Fruit fly (Drosophila melanogaster) whole organism, pupa: ENCODE results near the gene Sytbeta.

Source experiments
- CG10348 ChIP-seq: fragments of 200-800 bp; sonication (Bioruptor generic); IDR thresholded peaks from 2 replicates; pipeline ENCODE4 v1.3.6; 2022; ENCODE audit warnings: missing biosample characterization, missing genetic modification characterization
- CG12605 ChIP-seq: fragments of 200-800 bp; sonication (Bioruptor generic); IDR thresholded peaks from 2 replicates; pipeline ENCODE4 v1.3.6; 2022; ENCODE audit warnings: missing biosample characterization, missing genetic modification characterization
- CG13204 ChIP-seq: fragments of 200-800 bp; sonication (Bioruptor generic); optimal IDR thresholded peaks from 2 replicates; lab custom pipeline; 2018; ENCODE audit warnings: missing biosample characterization, mild to moderate bottlenecking, missing genetic modification characterization, moderate library complexity
- CG14655 ChIP-seq: fragments of 200-800 bp; sonication (Bioruptor generic); optimal IDR thresholded peaks from 3 replicates; lab custom pipeline; 2017; ENCODE audit warnings: mild to moderate bottlenecking, missing biosample characterization, missing genetic modification reagents, missing genetic modification characterization
- CG15710 ChIP-seq: fragments of 200-800 bp; sonication (Bioruptor generic); optimal IDR thresholded peaks from 2 replicates; lab custom pipeline; 2018; ENCODE audit warnings: missing biosample characterization, mild to moderate bottlenecking, missing genetic modification characterization, moderate library complexity
- CG17806 ChIP-seq: fragments of 200-800 bp; sonication (Bioruptor generic); optimal IDR thresholded peaks from 2 replicates; lab custom pipeline; 2018; ENCODE audit warnings: missing biosample characterization, mild to moderate bottlenecking, missing genetic modification characterization, moderate library complexity
- CG32121 ChIP-seq: fragments of 200-800 bp; sonication (Bioruptor generic); IDR thresholded peaks from 2 replicates; pipeline ENCODE4 v1.3.6; 2022; ENCODE audit warnings: missing biosample characterization, missing genetic modification characterization
- CG34367 ChIP-seq: fragments of 200-800 bp; sonication (Bioruptor generic); optimal IDR thresholded peaks from 2 replicates; lab custom pipeline; 2018; ENCODE audit warnings: missing biosample characterization, mild to moderate bottlenecking, missing genetic modification characterization
- CG4496 ChIP-seq: fragments of 200-800 bp; sonication (Bioruptor generic); IDR thresholded peaks from 3 replicates; pipeline ENCODE4 v1.3.6; 2022; ENCODE audit warnings: missing biosample characterization, missing genetic modification characterization
- CG8159 ChIP-seq: fragments of 200-800 bp; sonication (Bioruptor generic); optimal IDR thresholded peaks from 3 replicates; lab custom pipeline; 2018; ENCODE audit warnings: missing biosample characterization, mild to moderate bottlenecking, missing genetic modification characterization, moderate library complexity
- CG8301 ChIP-seq: fragments of 200-800 bp; sonication (Bioruptor generic); optimal IDR thresholded peaks from 2 replicates; lab custom pipeline; 2018; ENCODE audit warnings: missing biosample characterization, mild to moderate bottlenecking, missing genetic modification characterization
- CG9948 ChIP-seq: fragments of 200-800 bp; sonication (Bioruptor generic); optimal IDR thresholded peaks from 2 replicates; lab custom pipeline; 2018; ENCODE audit warnings: missing biosample characterization, mild to moderate bottlenecking, missing genetic modification characterization, moderate library complexity
- D1 ChIP-seq: fragments of 200-800 bp; sonication (Bioruptor generic); optimal IDR thresholded peaks from 2 replicates; lab custom pipeline; 2018; ENCODE audit warnings: missing biosample characterization, mild to moderate bottlenecking, missing genetic modification characterization, moderate library complexity
- EcR ChIP-seq: fragments of 200-800 bp; sonication (Bioruptor generic); optimal IDR thresholded peaks from 3 replicates; lab custom pipeline; 2019; ENCODE audit warnings: missing biosample characterization, missing genetic modification characterization, mild to moderate bottlenecking, moderate library complexity, missing genetic modification reagents
- Ets98B ChIP-seq: fragments of 200-800 bp; sonication (Bioruptor generic); IDR thresholded peaks from 2 replicates; pipeline ENCODE4 v1.3.6; 2022; ENCODE audit warnings: missing biosample characterization, missing genetic modification characterization
- Pif1A ChIP-seq: fragments of 200-800 bp; sonication (Bioruptor generic); optimal IDR thresholded peaks from 3 replicates; lab custom pipeline; 2016; ENCODE audit warnings: missing biosample characterization, missing genetic modification characterization
- Pif1B ChIP-seq: fragments of 200-800 bp; sonication (Bioruptor generic); optimal IDR thresholded peaks from 3 replicates; lab custom pipeline; 2016; ENCODE audit warnings: missing biosample characterization, missing genetic modification characterization
- Snoo ChIP-seq: fragments of 200-800 bp; sonication (Bioruptor generic); optimal IDR thresholded peaks from 3 replicates; lab custom pipeline; 2017; ENCODE audit warnings: missing biosample characterization, mild to moderate bottlenecking, missing genetic modification characterization, inconsistent platforms
- fd96Ca ChIP-seq: fragments of 200-800 bp; sonication (Bioruptor generic); IDR thresholded peaks from 3 replicates; pipeline ENCODE4 v1.3.6; 2022; ENCODE audit warnings: missing biosample characterization, missing genetic modification characterization
- gl ChIP-seq: fragments of 200-800 bp; sonication (Bioruptor generic); optimal IDR thresholded peaks from 2 replicates; lab custom pipeline; 2018; ENCODE audit warnings: missing biosample characterization, mild to moderate bottlenecking, missing genetic modification characterization
- rn ChIP-seq: fragments of 200-800 bp; sonication (Bioruptor generic); IDR thresholded peaks from 2 replicates; pipeline ENCODE4 v1.3.6; 2022; ENCODE audit warnings: missing biosample characterization, missing genetic modification characterization

Sytbeta gene

DNA sequence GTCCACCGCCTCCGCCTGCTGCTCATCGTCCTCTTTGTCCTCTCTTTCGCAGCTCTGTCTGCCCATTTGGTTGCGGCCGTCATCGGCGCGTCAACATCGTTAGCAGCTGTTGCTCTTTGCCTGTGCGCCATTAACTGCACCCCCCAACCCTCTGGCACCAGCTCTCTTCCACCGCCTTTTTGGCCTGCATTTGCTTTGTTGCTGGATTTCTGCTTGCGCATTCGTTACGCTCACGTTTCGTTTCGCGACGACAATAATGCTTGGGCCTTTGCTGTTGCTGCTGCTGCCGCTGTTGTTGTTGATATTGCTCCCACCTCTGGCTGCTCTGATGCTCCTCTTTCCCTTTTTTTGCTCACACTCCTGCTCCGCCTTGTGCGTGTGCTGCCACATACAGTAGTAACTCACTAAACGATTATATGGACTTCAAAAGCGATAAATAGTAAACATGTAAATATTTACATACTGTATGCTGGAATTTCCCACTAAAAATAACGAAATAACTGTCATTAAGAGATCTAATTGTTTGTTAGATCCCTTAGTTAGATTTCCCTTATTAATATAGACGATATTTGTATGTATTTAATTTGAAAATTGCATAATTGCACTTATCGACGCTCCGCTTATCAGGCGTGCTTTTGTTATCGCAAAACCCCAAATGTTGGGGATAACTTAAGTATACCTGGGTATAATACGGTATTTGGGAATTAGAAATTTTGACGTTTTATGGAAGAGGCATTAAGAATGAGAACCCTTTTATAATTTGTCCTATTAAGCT, 37.0 kb upstream of the Sytbeta start:
- TF ChIP-seq CG32121 (GFP tag; lab: Robert Waterston, UW) = peak; percentile 60
- TF ChIP-seq Ets98B (GFP tag; lab: Robert Waterston, UW) = peak; percentile 47; the same call in 1 of the 2 replicates
- TF ChIP-seq CG4496 = peak; percentile 71; the same call in 2 of the 3 replicates
- TF ChIP-seq CG13204 (GFP tag; lab: Kevin White, UChicago) = peak; percentile 99
- peak; percentile 25 for TF ChIP-seq CG17806 (tag; lab: Kevin White, UChicago)
- peak; percentile 52 for TF ChIP-seq CG8159 (tag; lab: Kevin White, UChicago)
- peak; percentile 5 for TF ChIP-seq CG34367 (tag; lab: Kevin White, UChicago)
- TF ChIP-seq CG8301 (tag; lab: Kevin White, UChicago) = peak; percentile 18
- no peak for TF ChIP-seq Pif1A (GFP tag; lab: Kevin White, UChicago)
- 0 out of 2 replicates have a peak, but pooled peaks have one; percentile 7 for TF ChIP-seq CG10348 (GFP tag; lab: Robert Waterston, UW)
- TF ChIP-seq gl = peak; percentile 8
- TF ChIP-seq D1 (tag; lab: Kevin White, UChicago) = peak; percentile 12
- peak; percentile 7 for TF ChIP-seq CG9948 (tag; lab: Kevin White, UChicago)
- peak; percentile 25; the same call in 1 of the 3 replicates for TF ChIP-seq fd96Ca
- no peak; the same call in 1 of the 2 replicates for TF ChIP-seq CG12605 (GFP tag; lab: Robert Waterston, UW)
- no peak for TF ChIP-seq Pif1B (GFP tag; lab: Kevin White, UChicago)
- TF ChIP-seq rn (GFP tag; lab: Robert Waterston, UW) = no peak
- TF ChIP-seq EcR (GFP tag; lab: Kevin White, UChicago) = peak; percentile 83
- peak; percentile 37 for TF ChIP-seq CG15710 (tag; lab: Kevin White, UChicago)
- TF ChIP-seq CG14655 (GFP tag; lab: Kevin White, UChicago) = peak; percentile 2
- peak; percentile 22 for TF ChIP-seq Snoo (tag; lab: Kevin White, UChicago)

DNA sequence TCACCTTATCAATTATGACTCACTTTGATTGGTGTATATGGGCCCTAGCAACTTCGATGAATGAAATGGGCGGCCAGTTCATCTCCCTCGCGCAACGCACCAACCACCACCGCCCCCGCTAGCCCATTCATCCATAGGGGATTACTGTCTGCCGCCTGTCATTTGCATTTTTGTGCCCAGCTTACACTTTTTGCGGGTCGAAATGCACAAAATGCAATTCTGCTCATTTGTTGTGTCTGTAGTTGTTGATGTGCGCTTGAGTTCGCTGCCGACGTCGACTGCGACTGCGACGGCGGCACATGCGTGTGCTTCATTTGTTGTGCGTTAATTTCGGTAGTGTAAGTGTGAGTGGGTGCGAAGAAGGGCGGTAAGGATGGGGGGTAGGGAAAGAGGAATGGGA, 36.2 kb upstream of the Sytbeta start:
- TF ChIP-seq fd96Ca (no peak), D1 (tag; lab: Kevin White, UChicago) (no peak), CG4496 (no peak), CG10348 (GFP tag; lab: Robert Waterston, UW) (no peak), CG32121 (GFP tag; lab: Robert Waterston, UW) (no peak), Pif1A (GFP tag; lab: Kevin White, UChicago) (no peak), CG14655 (GFP tag; lab: Kevin White, UChicago) (no peak), Snoo (tag; lab: Kevin White, UChicago) (no peak), gl (no peak), CG13204 (GFP tag; lab: Kevin White, UChicago) (no peak), CG12605 (GFP tag; lab: Robert Waterston, UW) (no peak), rn (GFP tag; lab: Robert Waterston, UW) (no peak), CG15710 (tag; lab: Kevin White, UChicago) (no peak), Ets98B (GFP tag; lab: Robert Waterston, UW) (no peak)

DNA sequence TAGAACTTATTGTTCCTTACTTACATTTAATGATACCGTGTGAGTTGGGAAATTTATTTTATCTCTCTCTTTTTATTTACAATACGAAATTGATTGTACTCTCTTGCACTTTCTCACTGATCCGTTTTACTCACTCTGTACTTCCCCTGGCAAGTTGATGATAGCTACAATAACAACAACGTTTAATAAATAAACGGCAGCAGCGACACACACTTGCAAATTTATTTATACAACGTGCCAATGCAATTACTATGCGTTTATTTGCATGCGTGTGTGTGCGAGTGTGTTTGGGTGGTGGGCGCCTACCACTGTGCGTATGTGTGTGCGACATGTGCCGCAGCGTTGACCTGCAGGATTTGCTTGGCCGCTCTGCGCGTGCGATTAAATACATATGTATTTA, 34.8 kb upstream of the Sytbeta start:
- no peak for TF ChIP-seq CG14655 (GFP tag; lab: Kevin White, UChicago)
- TF ChIP-seq Pif1A (GFP tag; lab: Kevin White, UChicago) = no peak
- peak; percentile 63 for TF ChIP-seq CG13204 (GFP tag; lab: Kevin White, UChicago)
- TF ChIP-seq Ets98B (GFP tag; lab: Robert Waterston, UW) = no peak
- TF ChIP-seq fd96Ca = no peak
- peak; percentile 26 for TF ChIP-seq EcR (GFP tag; lab: Kevin White, UChicago)
- no peak for TF ChIP-seq CG12605 (GFP tag; lab: Robert Waterston, UW)
- no peak for TF ChIP-seq Pif1B (GFP tag; lab: Kevin White, UChicago)
- TF ChIP-seq D1 (tag; lab: Kevin White, UChicago) = no peak
- no peak for TF ChIP-seq gl
- TF ChIP-seq CG9948 (tag; lab: Kevin White, UChicago) = no peak
- TF ChIP-seq rn (GFP tag; lab: Robert Waterston, UW) = no peak
- TF ChIP-seq CG10348 (GFP tag; lab: Robert Waterston, UW) = no peak
- no peak for TF ChIP-seq CG4496
- TF ChIP-seq CG8159 (tag; lab: Kevin White, UChicago) = no peak
- TF ChIP-seq CG15710 (tag; lab: Kevin White, UChicago) = no peak
- no peak for TF ChIP-seq CG8301 (tag; lab: Kevin White, UChicago)

DNA sequence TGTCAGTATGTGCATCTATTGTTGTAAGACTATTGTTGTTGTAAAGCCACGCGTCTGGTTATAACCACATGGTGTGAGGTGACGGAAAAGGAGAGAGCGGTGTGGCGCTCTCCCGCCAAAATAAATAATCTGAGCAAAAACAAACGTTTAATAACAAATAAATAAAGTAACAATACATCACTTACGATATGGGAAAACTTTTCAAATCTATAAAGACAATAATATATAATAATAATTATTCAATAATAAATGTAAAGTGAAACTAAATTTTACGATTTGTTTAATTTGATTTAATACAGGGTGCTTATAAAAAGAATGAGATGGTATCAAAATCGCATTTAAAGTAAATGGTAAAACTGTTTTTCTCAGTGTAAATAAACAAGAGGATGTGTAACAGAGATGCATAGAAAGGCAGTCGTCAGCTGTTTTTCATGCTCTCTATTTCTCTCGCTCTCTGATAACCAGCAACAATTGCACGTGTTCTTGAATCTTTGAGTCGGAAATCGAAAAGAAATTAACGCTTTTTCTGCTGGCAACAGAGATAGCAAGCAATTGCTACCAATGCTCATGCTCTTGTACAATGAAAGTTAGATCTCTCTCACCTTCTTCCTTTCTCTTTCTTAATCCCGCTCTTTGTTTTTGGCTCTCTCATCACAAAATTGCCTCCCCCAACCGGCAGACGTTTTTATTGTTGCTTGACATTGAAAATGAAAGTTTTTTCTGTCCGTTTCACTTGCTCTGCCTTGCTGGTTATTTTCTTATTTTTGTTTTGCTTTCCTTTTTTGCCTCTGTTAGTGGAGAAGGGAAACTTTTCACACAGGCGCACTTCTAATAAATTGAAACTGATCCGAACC, 34.1 kb upstream of the Sytbeta start:
- TF ChIP-seq Pif1A (GFP tag; lab: Kevin White, UChicago) (peak; percentile 71), CG17806 (tag; lab: Kevin White, UChicago) (peak; percentile 82), CG8159 (tag; lab: Kevin White, UChicago) (peak; percentile 95), CG10348 (GFP tag; lab: Robert Waterston, UW) (no peak), CG34367 (tag; lab: Kevin White, UChicago) (peak; percentile 58), CG4496 (peak; percentile 83), fd96Ca (no peak), EcR (GFP tag; lab: Kevin White, UChicago) (no peak), CG32121 (GFP tag; lab: Robert Waterston, UW) (peak; percentile 92), rn (GFP tag; lab: Robert Waterston, UW) (peak; percentile 75), Pif1B (GFP tag; lab: Kevin White, UChicago) (peak; percentile 65), gl (peak; percentile 65), CG13204 (GFP tag; lab: Kevin White, UChicago) (no peak), CG14655 (GFP tag; lab: Kevin White, UChicago) (peak; percentile 91), CG12605 (GFP tag; lab: Robert Waterston, UW) (peak; percentile 96), CG9948 (tag; lab: Kevin White, UChicago) (peak; percentile 92), Ets98B (GFP tag; lab: Robert Waterston, UW) (peak; percentile 54), D1 (tag; lab: Kevin White, UChicago) (peak; percentile 87), Snoo (tag; lab: Kevin White, UChicago) (peak; percentile 49), CG8301 (tag; lab: Kevin White, UChicago) (peak; percentile 85), CG15710 (tag; lab: Kevin White, UChicago) (peak; percentile 74)
